Fruit fly (Drosophila melanogaster) whole organism, embryonic: ENCODE measurements around the gene CG9150.

Source experiments
- Bteb2 ChIP-seq: fragments of 200-800 bp; sonication (Bioruptor generic); optimal IDR thresholded peaks from 2 replicates; lab custom pipeline; 2016; ENCODE audit warnings: missing biosample characterization, missing genetic modification characterization
- CG10209 ChIP-seq: fragments of 200-800 bp; sonication (Bioruptor generic); optimal IDR thresholded peaks from 3 replicates; lab custom pipeline; 2017; ENCODE audit warnings: missing biosample characterization, mild to moderate bottlenecking, missing genetic modification characterization, missing genetic modification reagents
- CG10267 ChIP-seq: fragments of 200-800 bp; sonication (Bioruptor generic); optimal IDR thresholded peaks from 2 replicates; lab custom pipeline; 2018; ENCODE audit warnings: missing biosample characterization, mild to moderate bottlenecking, missing genetic modification characterization, moderate library complexity
- CG11696 ChIP-seq: fragments of 200-800 bp; sonication (Bioruptor generic); IDR thresholded peaks from 2 replicates; pipeline ENCODE4 v1.3.6; 2022; ENCODE audit warnings: missing biosample characterization, missing genetic modification characterization
- CG12071 ChIP-seq: fragments of 200-800 bp; sonication (Bioruptor generic); optimal IDR thresholded peaks from 3 replicates; lab custom pipeline; 2018; ENCODE audit warnings: missing biosample characterization, mild to moderate bottlenecking, missing genetic modification characterization
- CG15479 ChIP-seq: fragments of 200-800 bp; sonication (Bioruptor generic); optimal IDR thresholded peaks from 3 replicates; lab custom pipeline; 2019; ENCODE audit warnings: missing biosample characterization, mild to moderate bottlenecking, missing genetic modification characterization, moderate library complexity
- CG15601 ChIP-seq: fragments of 200-800 bp; sonication (Bioruptor generic); optimal IDR thresholded peaks from 3 replicates; lab custom pipeline; 2019; ENCODE audit warnings: missing biosample characterization, mild to moderate bottlenecking, missing genetic modification characterization, moderate library complexity
- CG1603 ChIP-seq: fragments of 200-800 bp; sonication (Bioruptor generic); optimal IDR thresholded peaks from 2 replicates; lab custom pipeline; 2019; ENCODE audit warnings: missing biosample characterization, mild to moderate bottlenecking, missing genetic modification characterization, moderate library complexity
- CG17186 ChIP-seq: fragments of 200-800 bp; sonication (Bioruptor generic); optimal IDR thresholded peaks from 3 replicates; lab custom pipeline; 2017; ENCODE audit warnings: missing biosample characterization, missing genetic modification reagents, missing genetic modification characterization
- CG18619 ChIP-seq: fragments of 200-800 bp; sonication (Bioruptor generic); optimal IDR thresholded peaks from 3 replicates; lab custom pipeline; 2017; ENCODE audit warnings: missing biosample characterization, mild to moderate bottlenecking, missing genetic modification characterization
- CG30020 ChIP-seq: fragments of 200-800 bp; optimal IDR thresholded peaks from 2 replicates; lab custom pipeline; 2019; ENCODE audit warnings: missing biosample characterization, mild to moderate bottlenecking, missing genetic modification characterization, moderate library complexity
- CG33557 ChIP-seq: fragments of 200-800 bp; sonication (Bioruptor generic); optimal IDR thresholded peaks from 2 replicates; lab custom pipeline; 2019; ENCODE audit warnings: missing biosample characterization, mild to moderate bottlenecking, missing genetic modification characterization, moderate library complexity
- CG34224 ChIP-seq: fragments of 200-800 bp; sonication (Bioruptor generic); IDR thresholded peaks from 3 replicates; pipeline ENCODE4 v1.3.6; 2022; ENCODE audit warnings: missing biosample characterization, missing genetic modification characterization; ENCODE audit not compliant: partially characterized antibody
- CG3838 ChIP-seq: fragments of 200-800 bp; sonication (Bioruptor generic); optimal IDR thresholded peaks from 3 replicates; lab custom pipeline; 2016; ENCODE audit warnings: missing biosample characterization, missing genetic modification characterization
- CG4404 ChIP-seq: fragments of 200-800 bp; sonication (Bioruptor generic); IDR thresholded peaks from 2 replicates; pipeline ENCODE4 v1.3.6; 2022; ENCODE audit warnings: missing biosample characterization, missing genetic modification characterization
- CG4424 ChIP-seq: fragments of 200-800 bp; sonication (Bioruptor generic); optimal IDR thresholded peaks from 3 replicates; lab custom pipeline; 2016; ENCODE audit warnings: missing biosample characterization, missing genetic modification characterization
- CG6683 ChIP-seq: fragments of 200-800 bp; sonication (Bioruptor generic); optimal IDR thresholded peaks from 2 replicates; lab custom pipeline; 2017; ENCODE audit warnings: missing biosample characterization, mild to moderate bottlenecking, missing genetic modification characterization, missing genetic modification reagents
- CG8765 ChIP-seq: fragments of 200-800 bp; sonication (Bioruptor generic); IDR thresholded peaks from 2 replicates; pipeline ENCODE4 v1.3.6; 2022; ENCODE audit warnings: missing biosample characterization, missing genetic modification characterization
- CG9932 ChIP-seq: fragments of 200-800 bp; sonication (Bioruptor generic); IDR thresholded peaks from 2 replicates; pipeline ENCODE4 v1.3.6; 2022; ENCODE audit warnings: missing biosample characterization, missing genetic modification characterization
- D19B ChIP-seq: fragments of 200-800 bp; sonication (Bioruptor generic); optimal IDR thresholded peaks from 2 replicates; lab custom pipeline; 2017; ENCODE audit warnings: missing biosample characterization, mild to moderate bottlenecking, missing genetic modification characterization
- Dek ChIP-seq: fragments of 200-800 bp; sonication (Bioruptor generic); optimal IDR thresholded peaks from 3 replicates; lab custom pipeline; 2019; ENCODE audit warnings: missing biosample characterization, mild to moderate bottlenecking, missing genetic modification characterization, moderate library complexity
- Dfd ChIP-seq, 2 experiments: fragments of >200 bp; optimal IDR thresholded peaks; 2 replicates each; lab custom pipeline; 2017; ENCODE audit warnings: missing biosample characterization in 2 of 2, missing genetic modification characterization in 2 of 2
- Gsc ChIP-seq: fragments of 200-800 bp; sonication (Bioruptor generic); IDR thresholded peaks from 2 replicates; pipeline ENCODE4 v1.3.6; 2022; ENCODE audit warnings: missing biosample characterization, missing genetic modification characterization
- HLH3B ChIP-seq: fragments of 200-800 bp; sonication (Bioruptor generic); IDR thresholded peaks from 2 replicates; pipeline ENCODE4 v1.3.6; 2022; ENCODE audit warnings: missing biosample characterization, missing genetic modification characterization
- Hmx ChIP-seq: fragments of 200-800 bp; sonication (Bioruptor generic); optimal IDR thresholded peaks from 2 replicates; lab custom pipeline; 2016; ENCODE audit warnings: missing biosample characterization, missing genetic modification characterization
- Jarid2 ChIP-seq: fragments of 200-800 bp; sonication (Bioruptor generic); optimal IDR thresholded peaks from 3 replicates; lab custom pipeline; 2017; ENCODE audit warnings: mild to moderate bottlenecking, missing biosample characterization, missing genetic modification reagents, missing genetic modification characterization
- Med ChIP-seq: fragments of 200-800 bp; sonication (Bioruptor generic); peaks from one replicate; lab custom pipeline; 2016; ENCODE audit warnings: missing biosample characterization, missing genetic modification characterization, mild to moderate bottlenecking, inconsistent platforms, moderate library complexity
- NK7.1 ChIP-seq: fragments of 200-800 bp; sonication (Bioruptor generic); optimal IDR thresholded peaks from 3 replicates; lab custom pipeline; 2016; ENCODE audit warnings: missing biosample characterization, missing genetic modification characterization
- NfI ChIP-seq: fragments of 200-800 bp; sonication (Bioruptor generic); optimal IDR thresholded peaks from 3 replicates; lab custom pipeline; 2018; ENCODE audit warnings: missing biosample characterization, mild to moderate bottlenecking, missing genetic modification characterization, moderate library complexity
- Oaz ChIP-seq: fragments of 200-800 bp; sonication (Bioruptor generic); IDR thresholded peaks from 2 replicates; pipeline ENCODE4 v1.3.6; 2022; ENCODE audit warnings: missing biosample characterization, missing genetic modification characterization
- Rfx ChIP-seq: fragments of 200-800 bp; sonication (Bioruptor generic); IDR thresholded peaks from 2 replicates; pipeline ENCODE4 v1.3.6; 2022; ENCODE audit warnings: missing biosample characterization, missing genetic modification characterization
- Sox100B ChIP-seq: fragments of 200-800 bp; sonication (Bioruptor generic); optimal IDR thresholded peaks from 3 replicates; lab custom pipeline; 2018; ENCODE audit warnings: missing biosample characterization, mild to moderate bottlenecking, missing genetic modification characterization
- Trl ChIP-seq, 3 experiments: fragments of >200 bp in 2 of 3; fragments of 200-800 bp in 1 of 3; sonication (Bioruptor generic) in 1 of 3; optimal IDR thresholded peaks; 2 replicates in 1 of 3; 3 replicates in 2 of 3; lab custom pipeline; 2016 to 2017; ENCODE audit warnings: missing biosample characterization in 1 of 3, missing genetic modification characterization in 1 of 3
- YL-1 ChIP-seq: fragments of 200-800 bp; sonication (Bioruptor generic); optimal IDR thresholded peaks from 3 replicates; lab custom pipeline; 2017; ENCODE audit warnings: missing biosample characterization, mild to moderate bottlenecking, missing genetic modification characterization
- chn ChIP-seq: fragments of 200-800 bp; sonication (Bioruptor generic); optimal IDR thresholded peaks from 2 replicates; lab custom pipeline; 2016; ENCODE audit warnings: missing biosample characterization, missing genetic modification characterization
- fd102C ChIP-seq: fragments of 200-800 bp; sonication (Bioruptor generic); optimal IDR thresholded peaks from 2 replicates; lab custom pipeline; 2018; ENCODE audit warnings: missing biosample characterization, mild to moderate bottlenecking, missing genetic modification characterization, moderate library complexity
- fu2 ChIP-seq: fragments of 200-800 bp; sonication (Bioruptor generic); optimal IDR thresholded peaks from 2 replicates; lab custom pipeline; 2016; ENCODE audit warnings: missing biosample characterization, missing genetic modification characterization
- gem ChIP-seq: fragments of 200-800 bp; sonication (Bioruptor generic); optimal IDR thresholded peaks from 2 replicates; lab custom pipeline; 2019; ENCODE audit warnings: missing biosample characterization, mild to moderate bottlenecking, missing genetic modification characterization, moderate library complexity
- gfzf ChIP-seq: fragments of 200-800 bp; sonication (Bioruptor generic); optimal IDR thresholded peaks from 2 replicates; lab custom pipeline; 2016; ENCODE audit warnings: missing biosample characterization, mild to moderate bottlenecking, missing genetic modification characterization, moderate library complexity
- gsb ChIP-seq: fragments of 200-800 bp; sonication (Bioruptor generic); IDR thresholded peaks from 2 replicates; pipeline ENCODE4 v1.3.6; 2022; ENCODE audit warnings: missing biosample characterization, missing genetic modification characterization
- jumu ChIP-seq: fragments of 200-800 bp; sonication (Bioruptor generic); optimal IDR thresholded peaks from 3 replicates; lab custom pipeline; 2016; ENCODE audit warnings: missing biosample characterization, missing genetic modification characterization
- lab ChIP-seq: fragments of 200-800 bp; sonication (Bioruptor generic); optimal IDR thresholded peaks from 3 replicates; lab custom pipeline; 2017; ENCODE audit warnings: missing biosample characterization, missing genetic modification characterization, mild to moderate bottlenecking, moderate library complexity, missing genetic modification reagents
- luna ChIP-seq: fragments of 200-800 bp; sonication (Bioruptor generic); optimal IDR thresholded peaks from 2 replicates; lab custom pipeline; 2016; ENCODE audit warnings: missing biosample characterization, missing genetic modification characterization
- maf-S ChIP-seq: fragments of 200-800 bp; sonication (Bioruptor generic); optimal IDR thresholded peaks from 2 replicates; lab custom pipeline; 2016; ENCODE audit warnings: missing biosample characterization, missing genetic modification characterization
- mam ChIP-seq: fragments of 200-800 bp; sonication (Bioruptor generic); optimal IDR thresholded peaks from 3 replicates; lab custom pipeline; 2016; ENCODE audit warnings: missing biosample characterization, missing genetic modification characterization
- nau ChIP-seq: fragments of 200-800 bp; sonication (Bioruptor generic); optimal IDR thresholded peaks from 3 replicates; lab custom pipeline; 2017; ENCODE audit warnings: missing biosample characterization, mild to moderate bottlenecking, missing genetic modification characterization, missing genetic modification reagents
- nerfin-1 ChIP-seq: fragments of 200-800 bp; sonication (Bioruptor generic); optimal IDR thresholded peaks from 3 replicates; lab custom pipeline; 2019; ENCODE audit warnings: missing biosample characterization, mild to moderate bottlenecking, missing genetic modification characterization, moderate library complexity
- ssp ChIP-seq: fragments of 200-800 bp; sonication (Bioruptor generic); IDR thresholded peaks from 2 replicates; pipeline ENCODE4 v1.3.6; 2022; ENCODE audit warnings: missing biosample characterization, missing genetic modification characterization
- tx ChIP-seq: fragments of 200-800 bp; sonication (Bioruptor generic); optimal IDR thresholded peaks from 2 replicates; lab custom pipeline; 2016; ENCODE audit warnings: missing biosample characterization, missing genetic modification characterization
- zen ChIP-seq: fragments of 200-800 bp; sonication (Bioruptor generic); optimal IDR thresholded peaks from 3 replicates; lab custom pipeline; 2018; ENCODE audit warnings: missing biosample characterization, mild to moderate bottlenecking, missing genetic modification characterization, moderate library complexity
- zfh1 ChIP-seq: fragments of 200-800 bp; sonication (Bioruptor generic); IDR thresholded peaks from 3 replicates; pipeline ENCODE4 v1.3.6; 2022; ENCODE audit warnings: missing biosample characterization, missing genetic modification characterization

The CG9150 gene

DNA sequence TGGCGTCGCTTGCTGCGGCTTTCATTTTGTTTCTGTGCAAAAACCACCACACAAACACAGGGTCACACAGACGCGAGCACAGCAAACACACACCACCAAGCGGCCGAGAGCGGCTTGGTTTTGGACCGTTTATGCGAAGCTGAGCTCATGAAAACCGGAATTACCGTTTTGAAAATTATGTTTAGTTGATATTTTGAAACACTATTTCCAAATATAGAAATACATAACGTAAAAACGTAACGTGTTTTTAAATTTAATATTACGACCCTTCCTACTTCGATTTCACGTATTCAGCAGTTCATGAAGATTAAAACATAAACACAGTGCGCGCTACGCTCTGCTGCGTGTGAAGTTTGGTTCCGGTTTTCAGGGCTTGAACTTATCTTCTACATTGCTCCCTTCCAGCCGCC is 17.2 kb downstream of the CG9150 start (continued):
- TF ChIP-seq nau (GFP tag; lab: Kevin White, UChicago) (no peak), Bteb2 (peak; percentile 94), D19B (GFP tag; lab: Kevin White, UChicago) (peak; percentile 84), chn (GFP tag; lab: Kevin White, UChicago) (peak; percentile 92), Gsc (GFP tag; lab: Robert Waterston, UW) (no peak; the same call in 1 of the 2 replicates), CG33557 (GFP tag; lab: Kevin White, UChicago) (peak; percentile 95), gfzf (GFP tag; lab: Kevin White, UChicago) (no peak), YL-1 (GFP tag; lab: Kevin White, UChicago) (peak; percentile 83), fu2 (GFP tag; lab: Kevin White, UChicago) (peak; percentile 79), maf-S (GFP tag; lab: Kevin White, UChicago) (peak; percentile 91), CG4404 (GFP tag; lab: Robert Waterston, UW) (peak; percentile 41; the same call in 1 of the 2 replicates), CG8765 (peak; percentile 73), Dek (tag; lab: Kevin White, UChicago) (peak; percentile 95), CG12071 (GFP tag; lab: Kevin White, UChicago) (peak; percentile 98), CG3838 (GFP tag; lab: Kevin White, UChicago) (peak; percentile 82), Oaz (peak; percentile 90), CG34224 (GFP tag; lab: Robert Waterston, UW) (no peak), NK7.1 (peak; percentile 86), zfh1 (GFP tag; lab: Robert Waterston, UW) (peak; percentile 96), fd102C (GFP tag; lab: Kevin White, UChicago) (peak; percentile 64), lab (GFP tag; lab: Kevin White, UChicago) (peak; percentile 98), gem (tag; lab: Kevin White, UChicago) (peak; percentile 98), CG1603 (peak; percentile 97), Dfd (GFP tag; optimal IDR thresholded peaks at IDR 0.05; lab: Kevin White, UChicago) (no peak), jumu (peak; percentile 94), Hmx (GFP tag; lab: Kevin White, UChicago) (peak; percentile 79), gsb (GFP tag; lab: Robert Waterston, UW) (peak; percentile 79), nerfin-1 (peak; percentile 95)

DNA sequence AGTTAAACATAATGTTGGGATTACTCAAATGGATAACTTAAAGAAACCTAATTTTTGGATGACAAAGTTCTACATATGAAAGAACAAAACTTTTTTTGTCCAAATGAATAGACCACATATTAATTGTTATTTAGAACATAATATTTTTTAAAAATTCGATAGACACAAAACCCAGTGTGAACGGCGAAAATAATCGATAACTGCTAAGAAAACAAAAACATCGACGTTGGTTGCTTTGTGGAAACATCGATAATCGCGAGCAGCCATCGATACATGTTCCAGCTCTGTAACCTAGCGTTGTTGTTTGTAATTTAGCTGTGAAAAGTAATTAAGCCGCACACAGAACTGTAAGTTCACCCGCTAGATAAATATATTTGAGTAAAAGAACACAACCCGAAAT is 17.8 kb downstream of the CG9150 start, which contains the start of gene CG9135:
TSS of gene CG9135 (plus strand) at position 226 of the 400 bp plus-strand sequence.
- TF ChIP-seq tx: no peak
- peak; percentile 19 for TF ChIP-seq CG10267 (tag; lab: Kevin White, UChicago)
- no peak for TF ChIP-seq CG11696 (GFP tag; lab: Robert Waterston, UW)
- no peak for TF ChIP-seq CG6683
- TF ChIP-seq CG18619 (GFP tag; lab: Kevin White, UChicago): no peak
- TF ChIP-seq Trl (optimal IDR thresholded peaks at IDR 0.05; lab: Kevin White, UChicago): no peak
- TF ChIP-seq Trl (GFP tag; optimal IDR thresholded peaks at IDR 0.05; lab: Kevin White, UChicago): no peak
- peak; percentile 6 for TF ChIP-seq luna (GFP tag; lab: Kevin White, UChicago)
- peak; percentile 84 for TF ChIP-seq ssp (GFP tag; lab: Robert Waterston, UW)
- TF ChIP-seq HLH3B (GFP tag; lab: Robert Waterston, UW): no peak
- peak; percentile 62 for TF ChIP-seq Rfx (GFP tag; lab: Robert Waterston, UW)
- TF ChIP-seq CG15601 (tag; lab: Kevin White, UChicago): peak; percentile 11
- TF ChIP-seq Jarid2 (GFP tag; lab: Kevin White, UChicago): no peak
- TF ChIP-seq CG30020: peak; percentile 72
- TF ChIP-seq CG4424 (GFP tag; lab: Kevin White, UChicago): no peak
- no peak for TF ChIP-seq CG3838 (GFP tag; lab: Kevin White, UChicago)
- TF ChIP-seq zen (tag; lab: Kevin White, UChicago): peak; percentile 56
- TF ChIP-seq CG17186: no peak
- TF ChIP-seq Sox100B: no peak
- no peak for TF ChIP-seq mam (GFP tag; lab: Kevin White, UChicago)
- TF ChIP-seq CG9932 (GFP tag; lab: Robert Waterston, UW): peak; percentile 59; the same call in 1 of the 2 replicates
- no peak for TF ChIP-seq CG15479 (GFP tag; lab: Kevin White, UChicago)
- TF ChIP-seq NfI (GFP tag; lab: Kevin White, UChicago): no peak
- no peak for TF ChIP-seq CG10209 (GFP tag; lab: Kevin White, UChicago)
- peak; percentile 23 for TF ChIP-seq Med
